Fruit fly (Drosophila melanogaster) Kc167 (cell line): ENCODE data around the gene CG16965.

Source experiments
- Myc ChIP-seq: fragments of >200 bp; optimal IDR thresholded peaks from 2 replicates; lab custom pipeline; 2017; ENCODE audit warnings: missing external identifiers
- Sin3A ChIP-seq: fragments of >200 bp; optimal IDR thresholded peaks from 2 replicates; lab custom pipeline; 2018; ENCODE audit warnings: missing external identifiers
- h ChIP-seq: fragments of >200 bp; optimal IDR thresholded peaks from 3 replicates; lab custom pipeline; 2018; ENCODE audit warnings: missing external identifiers
- psq ChIP-seq: fragments of >200 bp; optimal IDR thresholded peaks from 2 replicates; lab custom pipeline; 2017; ENCODE audit warnings: missing external identifiers
- ttk ChIP-seq: sonication (Bioruptor generic); optimal IDR thresholded peaks from 2 replicates; lab custom pipeline; 2017; ENCODE audit warnings: missing external identifiers

- no peak for TF ChIP-seq Myc
- no peak for TF ChIP-seq psq (lab: Kevin White, UChicago)
- TF ChIP-seq h (lab: Kevin White, UChicago): no peak
- TF ChIP-seq Sin3A: no peak
- TF ChIP-seq ttk (lab: Kevin White, UChicago): no peak
Observed at dm6 chr2L:12013741-12014393, 32.5 kb downstream of the CG16965 start.
